Worm (Caenorhabditis elegans) whole organism, midembryonic: ENCODE data around the gene cex-2.

Source experiments
- T22C8.4 ChIP-seq: fragments of 200-800 bp; sonication (Bioruptor generic); IDR thresholded peaks from 2 replicates; pipeline ENCODE4 v1.3.6; 2022; ENCODE audit warnings: missing genetic modification characterization, missing compliant biosample characterization
- cog-1 ChIP-seq: sonication (generic microtip); optimal IDR thresholded peaks from 2 replicates; lab custom pipeline; 2016; ENCODE audit warnings: missing genetic modification characterization, missing compliant biosample characterization
- flt-1 ChIP-seq: fragments of 200-800 bp; sonication (Bioruptor generic); IDR thresholded peaks from 2 replicates; pipeline ENCODE4 v1.3.6; 2022; ENCODE audit warnings: missing genetic modification characterization, missing compliant biosample characterization
- klf-2 ChIP-seq: fragments of 200-800 bp; sonication (Bioruptor generic); conservative IDR thresholded peaks from 2 replicates; pipeline ENCODE4 v1.3.6; 2022; ENCODE audit warnings: missing genetic modification reagents, missing genetic modification characterization, missing compliant biosample characterization
- med-1 ChIP-seq: sonication (generic microtip); optimal IDR thresholded peaks from 2 replicates; lab custom pipeline; 2017; ENCODE audit warnings: missing genetic modification characterization, mild to moderate bottlenecking, missing compliant biosample characterization, antibody characterized with exemption, missing genetic modification reagents; ENCODE audit not compliant: insufficient read depth
- ref-1 ChIP-seq: fragments of 200-800 bp; sonication (Bioruptor generic); conservative IDR thresholded peaks from 2 replicates; pipeline ENCODE4 v1.3.6; 2022; ENCODE audit warnings: missing genetic modification reagents, missing genetic modification characterization, missing compliant biosample characterization
- tab-1 ChIP-seq: fragments of 200-800 bp; sonication (Bioruptor generic); IDR thresholded peaks from 2 replicates; pipeline ENCODE4 v1.3.6; 2022; ENCODE audit warnings: missing genetic modification characterization, missing compliant biosample characterization
- ztf-23 ChIP-seq: fragments of 200-800 bp; sonication (Bioruptor generic); IDR thresholded peaks from 2 replicates; pipeline ENCODE4 v1.3.6; 2022; ENCODE audit warnings: missing genetic modification reagents, missing genetic modification characterization, missing compliant biosample characterization
- ztf-29 ChIP-seq: fragments of 200-800 bp; sonication (Bioruptor generic); IDR thresholded peaks from 2 replicates; pipeline ENCODE4 v1.3.6; 2022; ENCODE audit warnings: missing genetic modification reagents, missing genetic modification characterization, missing compliant biosample characterization

cex-2 gene

DNA sequence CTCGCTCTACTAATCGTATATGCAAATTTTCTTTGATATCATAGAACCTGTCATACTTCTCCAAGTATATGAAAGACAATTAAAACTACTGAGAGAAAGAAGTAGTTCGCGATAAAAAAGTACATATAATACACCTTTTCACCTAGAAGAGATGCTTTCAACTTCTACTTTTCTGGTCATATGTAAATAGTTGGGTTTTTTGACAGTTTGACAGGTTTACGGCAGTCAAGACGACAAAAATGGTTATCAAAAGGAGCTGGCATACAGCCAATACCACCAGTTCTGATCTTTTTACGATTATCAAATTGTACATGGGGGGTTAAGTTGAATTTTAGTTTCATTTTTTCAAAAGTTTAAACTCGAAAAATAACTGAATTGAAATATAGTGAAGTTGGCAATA, 20.3 kb downstream of the cex-2 start:
- TF ChIP-seq ztf-29: no peak
- TF ChIP-seq T22C8.4: no peak
- TF ChIP-seq tab-1 (GFP tag; lab: Robert Waterston, UW): no peak
- no peak for TF ChIP-seq cog-1 (tag; lab: Kevin White, UChicago)
- no peak for TF ChIP-seq flt-1 (GFP tag; lab: Robert Waterston, UW)
- no peak for TF ChIP-seq klf-2
- no peak for TF ChIP-seq ref-1
- TF ChIP-seq ztf-23 (GFP tag; lab: Robert Waterston, UW): no peak

DNA sequence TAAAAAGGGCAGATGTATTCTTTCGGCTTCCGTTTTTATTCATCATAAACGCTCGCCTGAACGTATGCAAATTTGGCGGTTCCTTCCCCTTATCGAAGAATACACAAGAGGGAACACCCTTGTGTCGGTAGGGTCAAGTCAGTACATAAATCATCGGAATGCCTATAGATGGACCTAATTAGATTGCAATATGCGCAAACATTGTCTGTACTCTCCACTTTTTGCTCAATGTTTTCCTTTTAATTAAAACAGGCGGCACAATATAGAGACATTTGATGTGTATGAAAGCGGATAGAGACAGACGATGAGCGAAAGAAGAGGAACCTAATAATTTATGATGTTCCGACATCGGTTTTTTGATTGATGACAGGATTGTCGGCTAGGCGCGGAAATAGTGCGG, 21.0 kb downstream of the cex-2 start:
- TF ChIP-seq cog-1 (tag; lab: Kevin White, UChicago) (peak; percentile 57), tab-1 (GFP tag; lab: Robert Waterston, UW) (0 out of 2 replicates have a peak, but pooled peaks have one; percentile 32), med-1 (no peak)

DNA sequence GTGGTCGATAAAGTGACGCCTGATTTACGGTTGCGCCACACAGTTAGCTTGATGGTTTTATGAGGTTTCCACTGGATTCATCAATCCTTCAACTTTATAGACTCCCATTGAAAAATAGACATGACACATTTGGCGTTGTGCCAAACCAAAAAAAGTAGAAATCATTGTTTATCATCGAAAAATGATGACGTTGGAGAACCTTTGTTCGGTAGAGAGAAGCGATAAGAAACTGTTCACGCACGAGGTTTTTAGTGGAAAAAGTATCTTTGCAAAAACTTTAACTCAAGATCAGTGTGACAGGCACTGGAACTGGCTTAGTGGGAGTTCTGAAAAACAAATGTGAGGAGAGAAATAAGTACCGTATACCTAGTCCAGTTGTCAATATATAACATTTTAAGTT, 21.6 kb downstream of the cex-2 start:
- no peak for TF ChIP-seq flt-1 (GFP tag; lab: Robert Waterston, UW)
- no peak for TF ChIP-seq cog-1 (tag; lab: Kevin White, UChicago)
- TF ChIP-seq klf-2: no peak
- TF ChIP-seq med-1: no peak
- TF ChIP-seq tab-1 (GFP tag; lab: Robert Waterston, UW): no peak
- TF ChIP-seq ztf-23 (GFP tag; lab: Robert Waterston, UW): no peak
- TF ChIP-seq ztf-29: no peak
- no peak for TF ChIP-seq T22C8.4
- no peak for TF ChIP-seq ref-1

DNA sequence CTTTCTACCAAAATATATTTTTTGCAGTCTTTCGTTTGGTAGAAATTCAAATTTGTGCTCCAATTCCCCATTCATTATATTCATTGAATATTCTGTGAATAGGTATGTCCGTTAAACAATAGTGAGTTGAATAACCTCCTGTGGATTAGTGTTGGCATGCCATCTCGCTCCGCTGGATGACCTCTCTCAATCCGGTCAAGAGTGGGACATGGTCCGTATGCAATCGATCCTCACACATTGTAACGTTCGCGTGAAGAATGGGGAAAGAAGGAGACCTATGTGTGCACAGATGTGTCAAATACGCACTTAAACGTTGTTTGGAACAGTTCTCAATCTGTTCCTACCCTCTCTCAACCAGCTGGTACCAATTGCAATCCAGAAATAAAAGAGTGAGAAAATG, 22.0 kb downstream of the cex-2 start:
- no peak for TF ChIP-seq klf-2
- TF ChIP-seq T22C8.4: 0 out of 2 replicates have a peak, but pooled peaks have one; percentile 25

DNA sequence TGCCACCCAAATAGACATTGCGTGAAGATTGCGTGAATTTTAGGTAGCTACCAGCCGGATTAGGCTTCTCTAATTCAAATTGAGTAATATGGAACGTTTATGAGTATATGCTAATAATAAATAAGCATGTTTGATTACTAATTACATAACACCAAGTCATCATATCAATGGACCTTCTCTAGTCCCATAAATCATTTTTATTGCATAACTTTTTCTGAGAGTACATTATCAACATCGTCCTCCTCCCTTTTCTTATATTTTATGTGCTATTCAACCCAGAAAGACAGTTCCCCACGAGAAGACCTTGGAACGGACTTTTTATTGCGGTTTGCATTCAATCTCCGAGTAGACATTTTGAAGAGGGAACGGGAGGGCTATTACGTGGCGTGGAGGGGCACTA, 22.9 kb downstream of the cex-2 start:
- TF ChIP-seq cog-1 (tag; lab: Kevin White, UChicago) (peak; percentile 36), ztf-29 (0 out of 2 replicates have a peak, but pooled peaks have one; percentile 26), flt-1 (GFP tag; lab: Robert Waterston, UW) (peak; percentile 61; the same call in 1 of the 2 replicates), ztf-23 (GFP tag; lab: Robert Waterston, UW) (no peak), med-1 (no peak), klf-2 (0 out of 2 replicates have a peak, but pooled peaks have one; percentile 43)

DNA sequence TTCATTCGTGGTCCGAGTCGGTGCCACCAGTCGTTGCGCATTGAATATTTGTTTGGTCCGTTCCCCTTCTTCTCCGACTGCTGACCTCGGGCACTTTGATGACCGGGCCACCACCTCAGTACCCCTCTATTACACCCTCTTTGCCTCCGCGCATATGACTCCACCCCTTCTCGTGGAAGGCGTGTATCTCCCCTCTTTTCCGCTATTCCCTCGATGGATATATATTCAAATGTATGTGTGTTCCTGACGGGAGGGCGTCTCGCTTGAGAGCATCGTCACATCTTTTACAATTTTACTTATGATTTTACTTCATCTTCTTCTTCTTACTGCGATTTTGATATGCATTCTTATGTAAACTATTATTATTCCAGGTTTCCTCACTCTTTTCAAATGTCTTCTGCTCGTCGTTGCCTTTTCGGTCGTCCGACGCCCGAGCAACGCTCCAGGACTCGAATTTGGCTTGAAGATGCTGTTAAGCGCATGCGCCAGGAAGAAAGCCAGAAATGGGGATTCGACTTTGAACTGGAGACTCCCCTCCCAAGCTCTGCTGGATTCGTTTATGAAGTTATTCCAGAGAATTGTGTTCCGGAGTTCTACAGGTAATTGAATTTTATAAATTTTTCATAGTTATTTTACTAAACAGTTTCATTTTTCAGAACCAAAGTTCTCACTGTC, 24.2 kb downstream of the cex-2 start, which contains the start of gene cki-1:
Gene cki-1 (plus strand): TSS at position 372 of the 675 bp plus-strand sequence.
- TF ChIP-seq ref-1 (no peak), cog-1 (tag; lab: Kevin White, UChicago) (no peak), med-1 (no peak), ztf-23 (GFP tag; lab: Robert Waterston, UW) (peak; percentile 61; the same call in 1 of the 2 replicates), tab-1 (GFP tag; lab: Robert Waterston, UW) (0 out of 2 replicates have a peak, but pooled peaks have one; percentile 48), flt-1 (GFP tag; lab: Robert Waterston, UW) (peak; percentile 58), klf-2 (no peak), T22C8.4 (no peak)

DNA sequence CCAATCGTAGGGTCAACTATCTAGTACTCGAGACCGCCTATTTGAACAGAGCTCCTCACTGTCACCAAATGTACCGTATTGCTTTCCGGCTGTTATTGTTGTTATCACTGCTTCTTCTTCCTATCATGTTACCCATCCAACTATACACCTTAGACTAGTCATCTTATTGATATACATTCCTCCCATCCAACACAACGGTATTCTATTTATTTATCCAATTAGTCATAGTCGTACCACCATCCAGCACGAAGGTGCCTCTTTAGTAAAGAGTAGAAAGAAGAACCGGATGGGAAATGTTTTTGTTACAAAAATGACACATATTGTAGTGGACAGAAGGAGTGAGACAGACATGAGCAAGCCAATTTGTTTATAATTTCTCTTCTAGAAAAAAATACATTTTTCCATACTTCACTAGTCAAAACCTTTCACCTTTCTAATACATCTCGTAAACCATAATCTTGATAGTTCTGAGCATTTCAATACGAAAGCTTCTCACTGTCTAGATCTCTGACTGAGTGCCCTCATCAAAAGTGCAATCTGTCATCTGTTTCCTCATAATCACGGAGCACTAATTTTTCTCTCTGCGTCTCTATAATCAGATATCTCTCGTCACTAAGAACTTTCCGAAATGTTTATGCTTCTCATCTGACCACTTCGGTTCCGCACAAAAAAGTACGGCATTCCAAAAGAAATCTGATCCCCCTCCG, 24.9 kb downstream of the cex-2 start:
- TF ChIP-seq klf-2 (no peak), T22C8.4 (no peak), flt-1 (GFP tag; lab: Robert Waterston, UW) (no peak), ztf-23 (GFP tag; lab: Robert Waterston, UW) (no peak)

DNA sequence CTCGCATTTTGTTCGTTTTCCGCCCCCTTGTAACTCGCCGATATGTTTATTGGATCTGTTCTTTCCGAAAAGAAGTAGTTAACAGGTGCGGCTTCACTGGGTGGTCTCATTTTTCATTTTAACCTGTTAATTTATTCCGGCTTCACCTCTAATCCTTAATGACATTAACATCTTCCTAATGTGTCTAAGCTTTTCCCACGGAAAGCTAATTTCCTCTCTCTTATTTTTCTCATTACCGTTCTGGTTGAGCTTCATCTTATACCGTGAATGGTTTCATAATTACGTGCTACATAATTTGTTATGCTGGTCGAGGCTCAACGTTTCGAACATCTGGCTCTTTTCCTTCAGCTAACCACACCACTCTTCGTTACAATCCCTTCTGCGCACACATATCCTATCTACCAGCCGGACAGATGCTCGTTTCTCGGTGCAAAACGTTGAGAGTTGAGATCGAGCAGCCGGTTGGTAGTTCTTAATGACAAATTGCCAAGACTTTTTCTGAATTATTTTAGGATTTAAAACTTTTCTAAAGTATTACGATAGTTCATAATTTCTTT, 25.8 kb downstream of the cex-2 start:
- TF ChIP-seq cog-1 (tag; lab: Kevin White, UChicago) (peak; percentile 85), ztf-23 (GFP tag; lab: Robert Waterston, UW) (no peak)

DNA sequence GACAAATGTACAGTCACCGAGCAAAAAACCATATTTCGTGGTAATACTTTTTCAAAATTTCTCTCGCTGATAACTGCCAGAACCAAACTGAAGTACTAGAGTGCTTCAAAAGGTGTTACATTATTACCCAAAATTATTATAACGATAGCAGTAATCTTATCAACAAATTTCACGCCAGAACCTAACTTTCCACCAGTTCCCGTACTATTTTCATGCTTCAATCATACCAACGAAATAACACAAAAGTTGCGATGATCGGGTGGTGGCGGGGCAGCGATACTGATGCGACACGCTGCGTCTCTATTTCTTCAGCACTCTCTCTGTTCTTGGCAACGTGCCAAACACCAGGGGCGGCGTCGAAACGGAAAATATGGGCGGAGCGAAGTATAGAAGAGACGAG, 26.3 kb downstream of the cex-2 start:
- TF ChIP-seq tab-1 (GFP tag; lab: Robert Waterston, UW) (no peak), cog-1 (tag; lab: Kevin White, UChicago) (no peak), ztf-29 (no peak), ref-1 (no peak), med-1 (no peak), klf-2 (no peak), flt-1 (GFP tag; lab: Robert Waterston, UW) (no peak), T22C8.4 (no peak), ztf-23 (GFP tag; lab: Robert Waterston, UW) (no peak)

DNA sequence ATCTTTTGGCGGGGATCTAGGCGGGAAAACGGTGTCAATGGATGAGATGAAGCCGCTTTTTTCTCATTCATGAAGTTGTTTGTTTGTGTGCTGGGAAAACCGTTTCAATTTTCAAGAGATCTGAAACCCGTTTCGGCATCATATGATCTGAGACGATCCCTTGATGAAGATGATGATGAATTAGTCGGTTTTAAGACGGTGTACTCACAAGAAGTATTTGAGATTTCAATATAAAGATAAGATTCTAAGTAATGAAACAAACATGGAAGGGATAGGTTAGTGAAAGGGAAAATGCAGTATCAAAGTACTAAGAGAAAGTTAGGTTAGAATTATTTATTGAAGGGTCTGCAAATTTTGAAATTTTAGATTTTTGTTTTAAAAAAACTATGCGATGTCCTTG, 27.1 kb downstream of the cex-2 start:
- no peak for TF ChIP-seq med-1

DNA sequence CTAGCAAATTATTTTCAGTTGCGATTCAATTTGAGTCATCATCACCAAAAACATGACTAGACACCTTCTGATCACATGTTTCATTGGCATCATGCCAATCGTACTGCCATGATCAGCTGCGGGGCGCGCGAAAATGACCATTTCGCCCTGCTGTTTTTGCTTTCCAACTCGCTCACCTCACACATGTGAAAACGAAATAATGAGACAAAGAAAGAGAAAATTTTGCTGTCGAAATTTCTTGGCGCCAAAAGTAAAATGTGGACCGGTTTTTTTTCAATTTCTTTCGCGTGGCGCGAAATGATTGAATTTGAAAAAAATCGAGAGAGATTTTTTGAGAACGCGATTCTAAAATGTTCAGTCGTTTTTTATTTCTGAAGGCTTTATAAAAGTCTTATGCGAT, 28.3 kb downstream of the cex-2 start:
- TF ChIP-seq cog-1 (tag; lab: Kevin White, UChicago) (no peak), med-1 (no peak), ref-1 (no peak), flt-1 (GFP tag; lab: Robert Waterston, UW) (no peak), klf-2 (no peak), ztf-29 (no peak), ztf-23 (GFP tag; lab: Robert Waterston, UW) (no peak), tab-1 (GFP tag; lab: Robert Waterston, UW) (no peak), T22C8.4 (no peak)
